Fruit fly (Drosophila melanogaster): ENCODE data around the gene per.
A peak's percentile ranks its signal among the peaks of the same experiment; 100 is the strongest.

The per gene

dm6 chrX:2652124-2652923 lies 33.1 kb upstream of the per start (continued):
- TF ChIP-seq CG8319 (GFP tag; optimal IDR thresholded peaks at IDR 0.05) (no peak), Met (GFP tag; optimal IDR thresholded peaks at IDR 0.05) (peak; percentile 14), CG1621 (tag; optimal IDR thresholded peaks at IDR 0.05) (no peak), CG11902 (GFP tag; optimal IDR thresholded peaks at IDR 0.05) (no peak), eg (GFP tag; IDR thresholded peaks at IDR 0.05) (peak; percentile 81), CG15336 (GFP tag; IDR thresholded peaks at IDR 0.05) (peak; percentile 63; the same call in 1 of the 2 replicates), Eip75B (GFP tag; optimal IDR thresholded peaks at IDR 0.05) (no peak), Eip93F (GFP tag; optimal IDR thresholded peaks at IDR 0.05) (no peak), CG8119 (GFP tag; IDR thresholded peaks at IDR 0.05) (peak; percentile 71)

- no peak for TF ChIP-seq dac (GFP tag; optimal IDR thresholded peaks at IDR 0.05)
- peak; percentile 36 to 37 for TF ChIP-seq ss (GFP tag; optimal IDR thresholded peaks at IDR 0.05)
- TF ChIP-seq CG34406 (GFP tag; optimal IDR thresholded peaks at IDR 0.05): no peak
- peak; percentile 74 for TF ChIP-seq fkh (GFP tag; optimal IDR thresholded peaks at IDR 0.05)
- TF ChIP-seq CG8632 (GFP tag; optimal IDR thresholded peaks at IDR 0.05): peak; percentile 2
- TF ChIP-seq svp (GFP tag): peak; percentile 90
- TF ChIP-seq CG6808 (GFP tag; optimal IDR thresholded peaks at IDR 0.05): no peak
- no peak for TF ChIP-seq fd59A (GFP tag; optimal IDR thresholded peaks at IDR 0.05)
- TF ChIP-seq CG31627 (GFP tag; optimal IDR thresholded peaks at IDR 0.05): no peak
- TF ChIP-seq eg (GFP tag; IDR thresholded peaks at IDR 0.05): no peak
- TF ChIP-seq fd85E (GFP tag; optimal IDR thresholded peaks at IDR 0.05): no peak
- TF ChIP-seq Eip78C (GFP tag): peak; percentile 50
- TF ChIP-seq CG6792 (GFP tag; optimal IDR thresholded peaks at IDR 0.05): no peak
- TF ChIP-seq dsx (GFP tag; optimal IDR thresholded peaks at IDR 0.05; ENCODE audit: poor library complexity, severe bottlenecking): peak; percentile 50
- TF ChIP-seq achi (GFP tag; optimal IDR thresholded peaks at IDR 0.05): no peak
- no peak for TF ChIP-seq CG8319 (GFP tag; optimal IDR thresholded peaks at IDR 0.05)
- TF ChIP-seq Eip93F (GFP tag; optimal IDR thresholded peaks at IDR 0.05): peak; percentile 61
- TF ChIP-seq Sox102F (GFP tag; optimal IDR thresholded peaks at IDR 0.05): peak; percentile 1
- TF ChIP-seq CG9139 (GFP tag; optimal IDR thresholded peaks at IDR 0.05): peak; percentile 5
- peak; percentile 52 for TF ChIP-seq Sox14 (GFP tag; optimal IDR thresholded peaks at IDR 0.05)
- TF ChIP-seq Lpt (GFP tag; optimal IDR thresholded peaks at IDR 0.05): no peak
- peak; percentile 78 for TF ChIP-seq vri (GFP tag; optimal IDR thresholded peaks at IDR 0.05)
Observed at dm6 chrX:2653533-2654296, 31.7 kb upstream of the per start.

- TF ChIP-seq svp (GFP tag): peak; percentile 83
- no peak for TF ChIP-seq CG6163 (GFP tag; IDR thresholded peaks at IDR 0.05)
Observed at dm6 chrX:2655479-2655878, 29.9 kb upstream of the per start.

- peak; percentile 5 for TF ChIP-seq Eip78C (GFP tag)
- TF ChIP-seq Ets96B (tag; optimal IDR thresholded peaks at IDR 0.05): no peak
- TF ChIP-seq lz (GFP tag; optimal IDR thresholded peaks at IDR 0.05): no peak
- peak; percentile 80 for TF ChIP-seq Blimp-1 (GFP tag; optimal IDR thresholded peaks at IDR 0.05)
- TF ChIP-seq vri (GFP tag; optimal IDR thresholded peaks at IDR 0.05): no peak
- no peak for TF ChIP-seq CG9139 (GFP tag; optimal IDR thresholded peaks at IDR 0.05)
- no peak for TF ChIP-seq CG4318 (GFP tag; optimal IDR thresholded peaks at IDR 0.05)
Observed at dm6 chrX:2655998-2656397, 29.4 kb upstream of the per start.
